Fruit fly (Drosophila melanogaster) Kc167 (cell line): ENCODE measurements around the gene CG43954.

Experiments
- Myc ChIP-seq: fragments of >200 bp; optimal IDR thresholded peaks from 2 replicates; lab custom pipeline; 2017; ENCODE audit warnings: missing external identifiers
- Sin3A ChIP-seq: fragments of >200 bp; optimal IDR thresholded peaks from 2 replicates; lab custom pipeline; 2018; ENCODE audit warnings: missing external identifiers
- h ChIP-seq: fragments of >200 bp; optimal IDR thresholded peaks from 3 replicates; lab custom pipeline; 2018; ENCODE audit warnings: missing external identifiers
- psq ChIP-seq: fragments of >200 bp; optimal IDR thresholded peaks from 2 replicates; lab custom pipeline; 2017; ENCODE audit warnings: missing external identifiers
- ttk ChIP-seq: sonication (Bioruptor generic); optimal IDR thresholded peaks from 2 replicates; lab custom pipeline; 2017; ENCODE audit warnings: missing external identifiers

DNA sequence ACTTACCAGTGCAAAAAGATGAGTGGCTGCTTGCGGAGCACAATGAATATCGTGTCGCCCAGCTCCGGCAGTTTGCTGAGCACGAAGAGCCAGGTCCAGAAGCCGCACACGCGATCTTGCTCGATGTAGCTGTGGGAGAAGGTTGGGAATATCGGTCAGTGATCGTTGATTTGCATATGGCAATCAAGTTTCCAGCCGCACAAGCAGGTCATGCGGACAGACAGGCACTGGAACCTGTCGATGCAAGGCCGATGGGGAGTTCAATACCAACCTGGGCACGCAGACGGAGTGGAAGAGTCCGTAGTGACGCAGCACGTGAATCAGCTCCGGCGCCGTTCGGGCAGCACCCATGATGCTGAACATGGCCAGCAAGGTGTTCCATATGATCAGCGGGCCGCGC, 60.4 kb downstream of the CG43954 start:
- TF ChIP-seq psq (lab: Kevin White, UChicago) (no peak), Myc (lab: Kevin White, UChicago) (no peak), h (no peak), Sin3A (lab: Kevin White, UChicago) (no peak), ttk (lab: Kevin White, UChicago) (no peak)
